Fruit fly (Drosophila melanogaster) whole organism, larva: ENCODE results near the gene beat-Va.

ENCODE experiments used
- noc ChIP-seq: fragments of 200-800 bp; sonication (Bioruptor generic); optimal IDR thresholded peaks from 3 replicates; lab custom pipeline; 2019; ENCODE audit warnings: missing biosample characterization, mild to moderate bottlenecking, missing genetic modification characterization, moderate library complexity

Gene beat-Va

DNA sequence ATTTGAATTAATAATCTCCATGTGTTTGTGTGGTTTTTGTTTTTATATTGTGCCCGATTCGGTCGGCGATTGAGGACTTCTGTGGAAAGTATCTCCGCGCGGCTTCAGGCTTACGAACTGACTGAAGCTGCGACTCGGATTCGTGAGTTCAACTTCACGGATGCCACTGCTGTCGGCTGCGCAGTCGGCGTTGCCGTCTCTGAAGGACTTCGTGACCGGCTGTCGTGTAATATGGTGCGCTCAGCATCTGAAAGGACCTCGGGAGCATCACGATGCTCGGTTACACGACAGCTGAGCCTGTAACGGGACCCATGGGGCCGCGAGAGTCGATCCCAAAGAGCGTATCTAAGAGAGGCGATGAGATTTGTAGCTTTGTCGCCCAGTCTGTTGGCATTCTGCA lies at the start of gene beat-Va:
TSS of gene beat-Va (minus strand) at position 107 of the 400 bp plus-strand sequence.
- no peak for TF ChIP-seq noc (tag; lab: Kevin White, UChicago)

dm6 chr3R:12891656-12892055 lies 43.4 kb upstream of the beat-Va start, which contains the start of gene d-cup:
Gene d-cup, plus strand, starts transcription at chr3R:12891956.
- no peak for TF ChIP-seq noc (tag; lab: Kevin White, UChicago)

DNA sequence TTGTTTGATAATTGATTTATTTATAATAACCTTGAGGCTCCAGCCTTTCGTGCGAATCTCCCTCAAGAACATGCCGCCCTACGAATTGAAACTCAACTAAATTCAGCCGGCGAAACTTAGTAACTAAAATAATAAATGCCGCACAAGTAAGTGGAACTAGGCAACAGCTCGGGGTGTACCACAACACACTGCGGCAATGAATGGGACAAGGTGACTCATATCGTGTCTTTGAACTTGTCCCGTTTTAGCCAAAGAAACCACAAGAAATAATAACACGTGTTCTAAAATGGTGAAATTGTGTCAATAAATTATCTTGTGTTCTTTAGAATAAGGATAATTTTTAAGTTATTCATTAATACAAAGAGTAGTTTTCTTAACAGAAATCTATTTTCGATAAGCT lies 10.9 kb upstream of the beat-Va start, which contains the start of gene CG10126:
TSS of gene CG10126 (minus strand) at position 101 of the 400 bp plus-strand sequence.
- TF ChIP-seq noc (tag; lab: Kevin White, UChicago), result no peak

DNA sequence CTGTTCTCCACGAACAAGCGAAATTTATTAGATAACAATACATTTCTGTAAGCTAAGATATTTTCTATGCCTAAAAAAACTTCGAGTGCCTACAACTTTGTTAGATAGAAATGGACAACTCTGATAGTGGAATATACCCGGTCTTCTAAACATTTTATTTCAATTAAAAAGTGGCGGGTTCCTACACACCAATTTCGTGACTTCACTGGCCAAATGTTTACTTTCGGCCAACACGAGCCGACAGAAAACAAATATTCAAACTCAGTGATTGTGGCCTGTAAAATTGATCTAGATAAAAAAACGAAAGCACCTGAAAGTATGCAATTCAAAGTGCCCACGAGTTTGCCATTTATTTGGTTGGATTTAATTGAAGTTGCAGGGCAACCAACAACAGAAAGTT lies 9.9 kb upstream of the beat-Va start:
- no peak for TF ChIP-seq noc (tag; lab: Kevin White, UChicago)

DNA sequence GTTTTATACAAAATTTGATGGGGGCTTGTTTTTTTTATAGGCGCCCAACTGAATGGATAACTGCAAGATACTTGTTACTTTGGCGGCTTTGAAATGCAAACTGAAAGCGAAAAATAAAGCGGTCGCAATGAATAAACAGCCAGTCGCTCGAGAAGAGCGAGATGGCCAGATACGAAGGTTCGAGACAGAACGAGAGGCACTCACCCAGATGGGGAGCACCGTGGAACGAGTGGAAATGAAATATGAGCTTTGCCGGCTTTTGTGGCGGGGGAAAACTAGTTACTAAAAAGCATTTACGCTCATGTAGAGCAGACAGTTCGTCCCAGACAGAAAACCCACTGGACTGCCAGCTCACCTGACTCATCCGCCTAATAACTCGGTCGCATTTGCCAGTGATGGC lies 9.3 kb upstream of the beat-Va start:
- TF ChIP-seq noc (tag; lab: Kevin White, UChicago), result no peak

- no peak for TF ChIP-seq noc (tag; lab: Kevin White, UChicago)
These were observed 20.4 kb downstream of the beat-Va start for dm6 chr3R:12827837-12828236.

DNA sequence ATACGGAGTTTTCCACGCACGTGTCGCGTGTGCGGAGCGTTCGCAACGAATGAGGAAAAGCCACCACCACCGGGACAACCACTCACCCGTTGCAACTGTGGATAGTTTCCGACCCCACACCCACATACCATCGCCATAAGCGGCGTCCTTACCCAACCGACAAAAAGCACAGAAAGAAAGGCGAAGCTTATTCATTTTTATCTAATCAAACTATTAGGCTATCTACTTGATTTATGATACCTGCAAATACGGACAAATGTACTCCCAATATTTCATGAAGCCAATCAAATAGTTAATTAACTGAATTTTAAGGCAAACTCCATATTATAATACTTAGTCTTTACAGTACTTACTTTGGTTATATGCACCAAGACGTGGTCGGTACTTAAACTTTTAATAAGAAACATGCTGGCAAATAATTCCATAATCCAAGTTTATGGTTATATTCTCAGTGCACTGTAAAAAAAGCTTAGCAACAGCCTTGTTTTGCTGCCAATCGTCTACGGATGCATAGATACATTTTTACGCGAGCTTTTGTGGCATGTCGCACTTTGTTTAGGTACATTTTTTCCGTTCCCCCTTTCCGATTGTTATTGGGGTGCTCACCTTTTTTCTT lies 31.1 kb downstream of the beat-Va start, which contains the start of gene CG31345:
TSS of gene CG31345 (minus strand) at position 51 of the 616 bp plus-strand sequence.
- no peak for TF ChIP-seq noc (tag; lab: Kevin White, UChicago)

- TF ChIP-seq noc (tag; lab: Kevin White, UChicago), result no peak
These were observed 44.9 kb downstream of the beat-Va start for dm6 chr3R:12803288-12803687.
